Worm (Caenorhabditis elegans): ENCODE results near the gene nemp-1.

ce11 chrIII:481259-481658 is 9.1 kb downstream of the nemp-1 start:
- TF ChIP-seq pax-3 (tag; optimal IDR thresholded peaks at IDR 0.05) = no peak
- no peak for TF ChIP-seq nhr-28 (tag; optimal IDR thresholded peaks at IDR 0.05)
- TF ChIP-seq aha-1 (tag; optimal IDR thresholded peaks at IDR 0.05) = no peak
- no peak for TF ChIP-seq zip-4 (GFP tag; optimal IDR thresholded peaks at IDR 0.05)
- TF ChIP-seq alr-1 (tag; optimal IDR thresholded peaks at IDR 0.05; ENCODE audit: borderline replicate concordance) = no peak

Data from whole organism, L1 larva.